Worm (Caenorhabditis elegans): ENCODE results near the gene K03A11.4.

K03A11.4 gene

DNA sequence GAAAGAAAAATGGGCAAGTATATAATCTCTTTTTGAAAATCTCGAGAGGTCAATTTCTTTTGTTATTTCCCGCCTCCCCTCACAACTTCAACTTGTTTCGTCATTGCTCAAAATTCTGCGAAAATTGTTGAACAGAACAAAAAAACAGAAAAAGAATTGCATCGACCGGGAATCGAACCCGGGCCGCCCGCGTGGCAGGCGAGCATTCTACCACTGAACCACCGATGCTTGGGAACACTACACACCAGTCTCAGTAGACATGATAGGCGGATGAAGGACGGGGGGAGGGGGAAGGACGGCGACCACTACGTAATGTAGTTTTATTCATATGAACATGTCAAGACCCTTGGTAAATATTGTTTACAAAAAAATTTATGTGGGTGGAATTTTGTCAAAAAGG is 43.1 kb downstream of the K03A11.4 start:
- peak; percentile 94 for TF ChIP-seq pha-2 (tag; optimal IDR thresholded peaks at IDR 0.05)
- peak; percentile 46 for TF ChIP-seq dve-1 (tag; optimal IDR thresholded peaks at IDR 0.05)
- peak; percentile 40 for TF ChIP-seq hlh-15 (tag; optimal IDR thresholded peaks at IDR 0.05)
- TF ChIP-seq madf-2 (tag; optimal IDR thresholded peaks at IDR 0.05) = peak; percentile 69
- TF ChIP-seq fax-1 (tag; optimal IDR thresholded peaks at IDR 0.05) = peak; percentile 59
- TF ChIP-seq ceh-14 (tag; optimal IDR thresholded peaks at IDR 0.05) = peak; percentile 94
- TF ChIP-seq pros-1 (tag; optimal IDR thresholded peaks at IDR 0.05) = peak; percentile 37
- TF ChIP-seq nfya-1 (tag; optimal IDR thresholded peaks at IDR 0.05) = peak; percentile 71
- TF ChIP-seq ref-2 (tag; optimal IDR thresholded peaks at IDR 0.05) = peak; percentile 66
- peak; percentile 92 for TF ChIP-seq dmd-4 (tag; optimal IDR thresholded peaks at IDR 0.05; ENCODE audit: borderline replicate concordance)
- TF ChIP-seq fkh-10 (GFP tag; optimal IDR thresholded peaks at IDR 0.05) = no peak
- TF ChIP-seq F13H6.1 (tag; optimal IDR thresholded peaks at IDR 0.05) = peak; percentile 84
- no peak for TF ChIP-seq ceh-30 (tag; optimal IDR thresholded peaks at IDR 0.05)
- TF ChIP-seq che-1 (tag; optimal IDR thresholded peaks at IDR 0.05) = peak; percentile 94
- TF ChIP-seq ceh-34 (tag; optimal IDR thresholded peaks at IDR 0.05) = peak; percentile 96
- TF ChIP-seq unc-3 (GFP tag; conservative IDR thresholded peaks at IDR 0.05) = peak; percentile 97
- TF ChIP-seq unc-3 (tag; optimal IDR thresholded peaks at IDR 0.05) = peak; percentile 62
- TF ChIP-seq ama-1 (optimal IDR thresholded peaks at IDR 0.05) = no peak
- TF ChIP-seq tbx-2 (tag; optimal IDR thresholded peaks at IDR 0.05) = peak; percentile 93
- peak; percentile 86 for TF ChIP-seq ceh-31 (tag; optimal IDR thresholded peaks at IDR 0.05)
- TF ChIP-seq unc-42 (tag; optimal IDR thresholded peaks at IDR 0.05) = peak; percentile 17
- peak; percentile 93 for TF ChIP-seq sox-2 (GFP tag; IDR thresholded peaks at IDR 0.05)
- TF ChIP-seq ceh-48 (tag; optimal IDR thresholded peaks at IDR 0.05) = peak; percentile 73
- peak; percentile 26 for TF ChIP-seq hlh-8 (tag; optimal IDR thresholded peaks at IDR 0.05)
- TF ChIP-seq pax-1 (tag; optimal IDR thresholded peaks at IDR 0.05) = no peak
- TF ChIP-seq ceh-45 (GFP tag; IDR thresholded peaks at IDR 0.05) = peak; percentile 95
- TF ChIP-seq rnt-1 (tag; optimal IDR thresholded peaks at IDR 0.05) = peak; percentile 49
- peak; percentile 92 for TF ChIP-seq unc-86 (tag; optimal IDR thresholded peaks at IDR 0.05)
- peak; percentile 86 for TF ChIP-seq lim-6 (tag; optimal IDR thresholded peaks at IDR 0.05)
- peak; percentile 52 for TF ChIP-seq zip-5 (tag; optimal IDR thresholded peaks at IDR 0.05)
- TF ChIP-seq lin-11 (tag; optimal IDR thresholded peaks at IDR 0.05) = peak; percentile 92
- TF ChIP-seq pag-3 (tag; optimal IDR thresholded peaks at IDR 0.05; ENCODE audit: borderline replicate concordance) = no peak
- peak; percentile 96 for TF ChIP-seq pat-9 (tag; optimal IDR thresholded peaks at IDR 0.05)
- TF ChIP-seq mec-3 (tag; optimal IDR thresholded peaks at IDR 0.05; ENCODE audit: borderline replicate concordance) = no peak
- TF ChIP-seq sdc-2 (tag; optimal IDR thresholded peaks at IDR 0.05) = peak; percentile 93
- TF ChIP-seq Y22D7AL.16 (tag; optimal IDR thresholded peaks at IDR 0.05) = peak; percentile 87
- peak; percentile 87 for TF ChIP-seq hlh-13 (GFP tag; optimal IDR thresholded peaks at IDR 0.05)
- peak; percentile 90 for TF ChIP-seq K02D7.2 (tag; optimal IDR thresholded peaks at IDR 0.05)
- no peak for TF ChIP-seq pha-4 (tag; optimal IDR thresholded peaks at IDR 0.05)
- peak; percentile 97 for TF ChIP-seq hlh-6 (tag; optimal IDR thresholded peaks at IDR 0.05)
- TF ChIP-seq unc-55 (GFP tag; optimal IDR thresholded peaks at IDR 0.05) = no peak
- TF ChIP-seq C08G9.2 (tag; optimal IDR thresholded peaks at IDR 0.05) = peak; percentile 91
- peak; percentile 75 for TF ChIP-seq syd-9 (tag; optimal IDR thresholded peaks at IDR 0.05)
- TF ChIP-seq gmeb-2 (tag; optimal IDR thresholded peaks at IDR 0.05) = peak; percentile 92
- no peak for TF ChIP-seq nhr-11 (tag; optimal IDR thresholded peaks at IDR 0.05)
- TF ChIP-seq ceh-24 (tag; optimal IDR thresholded peaks at IDR 0.05) = peak; percentile 86
- TF ChIP-seq pqm-1 (tag; optimal IDR thresholded peaks at IDR 0.05) = peak; percentile 43
- TF ChIP-seq elt-2 (tag; optimal IDR thresholded peaks at IDR 0.05) = peak; percentile 97
- TF ChIP-seq ets-4 (tag; optimal IDR thresholded peaks at IDR 0.05) = peak; percentile 80
- TF ChIP-seq tbx-7 (tag; optimal IDR thresholded peaks at IDR 0.05) = peak; percentile 7
- peak; percentile 87 for TF ChIP-seq ztf-16 (tag; optimal IDR thresholded peaks at IDR 0.05)
- TF ChIP-seq ceh-19 (GFP tag; optimal IDR thresholded peaks at IDR 0.05) = peak; percentile 92
- TF ChIP-seq ceh-9 (tag; optimal IDR thresholded peaks at IDR 0.05) = peak; percentile 89
- TF ChIP-seq sox-4 (tag; optimal IDR thresholded peaks at IDR 0.05) = peak; percentile 97
